Worm (Caenorhabditis elegans) whole organism, L4 larva: ENCODE measurements around the gene gtf-2H4.

Source experiments
- F26F4.8 ChIP-seq: fragments of 200-800 bp; sonication (Bioruptor generic); conservative IDR thresholded peaks from 2 replicates; pipeline ENCODE4 v1.3.6; 2022; ENCODE audit warnings: missing genetic modification characterization, missing compliant biosample characterization
- F49E8.2 ChIP-seq: sonication (generic microtip); optimal IDR thresholded peaks from 2 replicates; lab custom pipeline; 2016; ENCODE audit warnings: missing compliant biosample characterization, mild to moderate bottlenecking, missing genetic modification characterization, borderline replicate concordance
- T26A8.4 ChIP-seq: fragments of 200-800 bp; sonication (Bioruptor generic); IDR thresholded peaks from 2 replicates; pipeline ENCODE4 v1.3.6; 2022; ENCODE audit warnings: missing genetic modification characterization, missing compliant biosample characterization
- Y105C5A.15 ChIP-seq: fragments of 200-800 bp; sonication (Bioruptor generic); IDR thresholded peaks from 2 replicates; pipeline ENCODE4 v1.3.6; 2022; ENCODE audit warnings: missing genetic modification characterization, missing compliant biosample characterization
- ZK337.2 ChIP-seq: fragments of 200-800 bp; sonication (Bioruptor generic); IDR thresholded peaks from 2 replicates; pipeline ENCODE4 v1.3.6; 2022; ENCODE audit warnings: missing genetic modification reagents, missing genetic modification characterization, missing compliant biosample characterization
- ZK546.5 ChIP-seq, 2 experiments: sonication (generic microtip); optimal IDR thresholded peaks; 2 replicates each; lab custom pipeline; 2017; ENCODE audit warnings: missing biosample characterization in 2 of 2, missing genetic modification characterization in 2 of 2
- aha-1 ChIP-seq: fragments of 150-350 bp; peaks from one replicate; lab custom pipeline; 2014; ENCODE audit warnings: missing biosample characterization, missing genetic modification characterization
- aly-2 ChIP-seq: sonication (generic microtip); optimal IDR thresholded peaks from 2 replicates; lab custom pipeline; 2018; ENCODE audit warnings: missing biosample characterization, missing genetic modification characterization
- ama-1 ChIP-seq: fragments of 150-350 bp; optimal IDR thresholded peaks from 2 replicates; lab custom pipeline; 2014; ENCODE audit warnings: inconsistent platforms, mixed read lengths
- ceh-28 ChIP-seq: fragments of 150-350 bp; optimal IDR thresholded peaks from 2 replicates; lab custom pipeline; 2014; ENCODE audit warnings: missing biosample characterization, missing genetic modification reagents, missing genetic modification characterization
- ceh-44 ChIP-seq: fragments of 200-800 bp; sonication (Bioruptor generic); IDR thresholded peaks from 2 replicates; pipeline ENCODE4 v1.3.6; 2022; ENCODE audit warnings: missing genetic modification reagents, missing genetic modification characterization, missing compliant biosample characterization
- ceh-62 ChIP-seq: sonication (generic microtip); optimal IDR thresholded peaks from 2 replicates; lab custom pipeline; 2017; ENCODE audit warnings: missing biosample characterization, missing genetic modification characterization
- ceh-82 ChIP-seq: sonication (generic microtip); optimal IDR thresholded peaks from 2 replicates; lab custom pipeline; 2017; ENCODE audit warnings: missing biosample characterization, missing genetic modification characterization
- daf-12 ChIP-seq: fragments of 150-350 bp; optimal IDR thresholded peaks from 2 replicates; lab custom pipeline; 2014; ENCODE audit warnings: missing biosample characterization, missing genetic modification reagents, missing genetic modification characterization
- dmd-8 ChIP-seq: fragments of 200-800 bp; sonication (Bioruptor generic); IDR thresholded peaks from 2 replicates; pipeline ENCODE4 v1.3.6; 2022; ENCODE audit warnings: missing genetic modification characterization, missing compliant biosample characterization
- duxl-1 ChIP-seq: sonication (generic microtip); optimal IDR thresholded peaks from 2 replicates; lab custom pipeline; 2016; ENCODE audit warnings: mild to moderate bottlenecking, missing genetic modification characterization, moderate library complexity, missing compliant biosample characterization; ENCODE audit not compliant: poor library complexity
- fos-1 ChIP-seq: fragments of 150-350 bp; optimal IDR thresholded peaks from 2 replicates; lab custom pipeline; 2014; ENCODE audit warnings: missing biosample characterization, missing genetic modification characterization
- hlh-11 ChIP-seq: fragments of 200-800 bp; sonication (Bioruptor generic); optimal IDR thresholded peaks from 2 replicates; lab custom pipeline; 2018; ENCODE audit warnings: mild to moderate bottlenecking, missing genetic modification characterization, missing compliant biosample characterization
- hlh-30 ChIP-seq: sonication (generic microtip); optimal IDR thresholded peaks from 2 replicates; lab custom pipeline; 2017; ENCODE audit warnings: antibody characterized with exemption, mild to moderate bottlenecking, missing genetic modification characterization, missing compliant biosample characterization; ENCODE audit not compliant: insufficient read depth
- lin-38 ChIP-seq: fragments of 200-800 bp; sonication (Bioruptor generic); IDR thresholded peaks from 2 replicates; pipeline ENCODE4 v1.3.6; 2022; ENCODE audit warnings: missing genetic modification reagents, missing genetic modification characterization, missing compliant biosample characterization
- lin-39 ChIP-seq: fragments of 150-350 bp; optimal IDR thresholded peaks from 2 replicates; lab custom pipeline; 2014; ENCODE audit warnings: missing biosample characterization, missing genetic modification reagents, missing genetic modification characterization
- lsy-2 ChIP-seq, 2 experiments: fragments of 150-350 bp in 1 of 2; sonication (generic microtip) in 1 of 2; optimal IDR thresholded peaks; 2 replicates each; lab custom pipeline; 2014 to 2017; ENCODE audit warnings: missing biosample characterization in 2 of 2, missing genetic modification characterization in 2 of 2
- madf-5 ChIP-seq, 2 experiments: fragments of 200-800 bp; sonication (Bioruptor generic); IDR thresholded peaks; 2 replicates each; pipeline ENCODE4 v1.3.6; 2022; ENCODE audit warnings: missing compliant biosample characterization in 2 of 2, missing genetic modification characterization in 2 of 2
- mdl-1 ChIP-seq, 2 experiments: fragments of 150-350 bp in 1 of 2; sonication (generic microtip) in 1 of 2; optimal IDR thresholded peaks; 2 replicates each; lab custom pipeline; 2014 to 2017; ENCODE audit warnings: missing biosample characterization in 2 of 2, missing genetic modification characterization in 2 of 2
- mdt-29 ChIP-seq: fragments of 200-800 bp; sonication (Bioruptor generic); IDR thresholded peaks from 2 replicates; pipeline ENCODE4 v1.3.6; 2022; ENCODE audit warnings: missing genetic modification reagents, missing genetic modification characterization, missing compliant biosample characterization
- mxl-3 ChIP-seq: fragments of 200-800 bp; sonication (Bioruptor generic); optimal IDR thresholded peaks from 2 replicates; lab custom pipeline; 2018; ENCODE audit warnings: mild to moderate bottlenecking, missing genetic modification characterization, missing compliant biosample characterization
- nhr-102 ChIP-seq: sonication (generic microtip); optimal IDR thresholded peaks from 2 replicates; lab custom pipeline; 2016; ENCODE audit warnings: mild to moderate bottlenecking, missing genetic modification characterization, moderate library complexity, missing compliant biosample characterization
- nhr-41 ChIP-seq: fragments of 200-800 bp; sonication (Bioruptor generic); IDR thresholded peaks from 2 replicates; pipeline ENCODE4 v1.3.6; 2022; ENCODE audit warnings: missing genetic modification reagents, missing genetic modification characterization, missing compliant biosample characterization
- nhr-42 ChIP-seq: fragments of 200-800 bp; sonication (Bioruptor generic); IDR thresholded peaks from 2 replicates; pipeline ENCODE4 v1.3.6; 2022; ENCODE audit warnings: missing genetic modification characterization, missing compliant biosample characterization
- nhr-48 ChIP-seq: sonication (generic microtip); optimal IDR thresholded peaks from 2 replicates; lab custom pipeline; 2016; ENCODE audit warnings: mild to moderate bottlenecking, missing genetic modification characterization, missing compliant biosample characterization
- pha-4 ChIP-seq, 2 experiments: fragments of 150-350 bp in 1 of 2; fragments of 200-800 bp in 1 of 2; sonication (Bioruptor generic) in 1 of 2; IDR thresholded peaks in 1 of 2; optimal IDR thresholded peaks in 1 of 2; 2 replicates each; pipeline versions ENCODE4 v1.3.6 to Lab custom; 2014 to 2022; ENCODE audit warnings: missing genetic modification characterization in 2 of 2, missing genetic modification reagents in 2 of 2, missing biosample characterization in 1 of 2, missing compliant biosample characterization in 1 of 2
- php-3 ChIP-seq: fragments of 200-800 bp; sonication (Bioruptor generic); IDR thresholded peaks from 2 replicates; pipeline ENCODE4 v1.3.6; 2022; ENCODE audit warnings: missing genetic modification reagents, missing genetic modification characterization, missing compliant biosample characterization
- pqm-1 ChIP-seq: sonication (generic microtip); optimal IDR thresholded peaks from 2 replicates; lab custom pipeline; 2017; ENCODE audit warnings: missing biosample characterization, missing genetic modification characterization
- set-16 ChIP-seq: fragments of 200-800 bp; sonication (Bioruptor generic); IDR thresholded peaks from 2 replicates; pipeline ENCODE4 v1.3.6; 2022; ENCODE audit warnings: missing genetic modification reagents, missing genetic modification characterization, missing compliant biosample characterization
- skn-1 ChIP-seq: fragments of 150-350 bp; optimal IDR thresholded peaks from 2 replicates; lab custom pipeline; 2014; ENCODE audit warnings: missing biosample characterization, missing genetic modification characterization
- snpc-1.2 ChIP-seq: fragments of 200-800 bp; sonication (Bioruptor generic); IDR thresholded peaks from 2 replicates; pipeline ENCODE4 v1.3.6; 2022; ENCODE audit warnings: missing genetic modification reagents, missing genetic modification characterization, missing compliant biosample characterization
- snpc-4 ChIP-seq: fragments of 150-350 bp; optimal IDR thresholded peaks from 2 replicates; lab custom pipeline; 2014; ENCODE audit warnings: missing biosample characterization, missing genetic modification characterization
- tag-97 ChIP-seq: fragments of 200-800 bp; sonication (Bioruptor generic); IDR thresholded peaks from 2 replicates; pipeline ENCODE4 v1.3.6; 2022; ENCODE audit warnings: missing genetic modification characterization, missing compliant biosample characterization
- unc-39 ChIP-seq: sonication (generic microtip); optimal IDR thresholded peaks from 2 replicates; lab custom pipeline; 2017; ENCODE audit warnings: missing biosample characterization, missing genetic modification characterization
- unc-62 ChIP-seq, 3 experiments: fragments of 150-350 bp in 1 of 3; sonication (generic microtip); optimal IDR thresholded peaks in 2 of 3; peaks in 1 of 3; 1 replicate in 1 of 3; 2 replicates in 2 of 3; lab custom pipeline; 2014 to 2017; ENCODE audit warnings: missing biosample characterization in 3 of 3, missing genetic modification characterization in 3 of 3, missing genetic modification reagents in 3 of 3, missing genotype in 1 of 3
- zag-1 ChIP-seq: fragments of 150-350 bp; optimal IDR thresholded peaks from 2 replicates; lab custom pipeline; 2014; ENCODE audit warnings: missing biosample characterization, missing genetic modification characterization
- zfp-2 ChIP-seq: sonication (generic microtip); optimal IDR thresholded peaks from 2 replicates; lab custom pipeline; 2016; ENCODE audit warnings: mild to moderate bottlenecking, missing genetic modification characterization, missing compliant biosample characterization
- zfp-3 ChIP-seq: fragments of 200-800 bp; sonication (Bioruptor generic); conservative IDR thresholded peaks from 2 replicates; pipeline ENCODE4 v1.3.6; 2022; ENCODE audit warnings: missing genetic modification reagents, missing genetic modification characterization, missing compliant biosample characterization
- zip-2 ChIP-seq: fragments of 150-350 bp; optimal IDR thresholded peaks from 2 replicates; lab custom pipeline; 2014; ENCODE audit warnings: missing biosample characterization, missing genetic modification characterization
- ztf-11 ChIP-seq: fragments of 150-350 bp; optimal IDR thresholded peaks from 2 replicates; lab custom pipeline; 2014; ENCODE audit warnings: missing biosample characterization, missing genetic modification characterization
- ztf-7 ChIP-seq: fragments of 150-350 bp; optimal IDR thresholded peaks from 2 replicates; lab custom pipeline; 2014; ENCODE audit warnings: missing biosample characterization, missing genetic modification characterization

The gtf-2H4 gene

ce11 chrIV:15475829-15476228, 22.8 kb upstream of the gtf-2H4 start:
- TF ChIP-seq ceh-28 (tag; lab: Kevin White, UChicago), result peak; percentile 58
- no peak for TF ChIP-seq snpc-4 (tag; lab: Kevin White, UChicago)
- TF ChIP-seq tag-97 (GFP tag; lab: Robert Waterston, UW), result no peak
- no peak for TF ChIP-seq aly-2 (tag; lab: Kevin White, UChicago)
- no peak for TF ChIP-seq set-16
- no peak for TF ChIP-seq pha-4 (GFP tag; IDR thresholded peaks at IDR 0.05; lab: Robert Waterston, UW)
- TF ChIP-seq pha-4 (tag; optimal IDR thresholded peaks at IDR 0.05; lab: Kevin White, UChicago), result no peak
- TF ChIP-seq aha-1 (tag; lab: Kevin White, UChicago), result peak; percentile 12
- TF ChIP-seq nhr-48 (tag; lab: Kevin White, UChicago), result no peak
- no peak for TF ChIP-seq F26F4.8
- no peak for TF ChIP-seq zfp-2
- no peak for TF ChIP-seq zfp-3 (GFP tag; lab: Robert Waterston, UW)
- TF ChIP-seq ceh-82 (tag; lab: Kevin White, UChicago), result no peak

DNA sequence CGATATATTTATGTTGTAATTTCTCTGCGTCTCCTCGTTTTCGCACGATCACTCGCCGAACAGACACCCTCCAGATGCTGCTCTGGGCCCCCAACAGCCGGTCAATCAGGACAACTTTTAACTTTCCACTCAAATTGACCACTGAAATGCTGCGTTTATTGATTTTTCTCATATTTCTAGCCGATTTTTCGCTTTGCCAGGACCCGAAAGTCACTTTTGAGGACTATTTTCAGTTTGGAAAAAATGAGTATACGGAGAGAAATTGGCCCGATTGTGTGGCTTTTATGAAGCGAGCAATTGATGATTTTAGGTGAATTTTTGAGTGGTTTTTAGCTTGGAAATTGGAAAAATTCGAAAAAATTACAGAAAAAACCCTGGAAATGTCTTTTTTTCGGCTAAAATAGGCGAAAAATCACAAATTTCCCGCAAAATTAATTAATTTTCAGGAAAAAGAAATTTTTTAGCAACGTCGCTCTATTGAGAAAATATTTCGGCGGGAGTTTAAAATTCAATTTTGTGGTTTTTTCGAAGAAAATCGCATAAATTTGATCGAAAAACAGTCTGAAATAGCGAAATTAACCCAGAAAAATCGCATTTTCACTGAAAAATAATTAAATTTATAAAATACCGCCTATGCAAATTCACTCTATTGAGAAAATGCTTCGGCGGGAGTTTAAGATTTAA, 20.7 kb upstream of the gtf-2H4 start, which contains the start of gene Y73F8A.26:
Gene Y73F8A.26 (plus strand): TSS at position 73 of the 684 bp plus-strand sequence.
- TF ChIP-seq lsy-2 (tag; optimal IDR thresholded peaks at IDR 0.05; lab: Kevin White, UChicago), result peak in 1 of 2 experiments; percentile 0
- TF ChIP-seq nhr-42 (GFP tag; lab: Robert Waterston, UW), result no peak
- no peak for TF ChIP-seq skn-1 (tag; lab: Kevin White, UChicago)
- no peak for TF ChIP-seq T26A8.4 (GFP tag; lab: Robert Waterston, UW)
- TF ChIP-seq ama-1, result peak; percentile 57
- 0 out of 2 replicates have a peak, but pooled peaks have one; percentile 72 for TF ChIP-seq Y105C5A.15
- TF ChIP-seq snpc-1.2 (GFP tag; lab: Robert Waterston, UW), result peak; percentile 51; the same call in 1 of the 2 replicates
- peak; percentile 43 for TF ChIP-seq duxl-1 (tag; lab: Kevin White, UChicago)
- no peak for TF ChIP-seq ztf-7
- no peak for TF ChIP-seq ceh-62 (tag; lab: Kevin White, UChicago)
- peak; percentile 74 for TF ChIP-seq lin-38
- no peak for TF ChIP-seq nhr-102 (tag; lab: Kevin White, UChicago)
- no peak for TF ChIP-seq hlh-30 (tag; lab: Kevin White, UChicago)
- TF ChIP-seq F49E8.2 (tag; lab: Kevin White, UChicago), result peak; percentile 39
- peak; percentile 98 for TF ChIP-seq aha-1 (tag; lab: Kevin White, UChicago)
- no peak for TF ChIP-seq ZK546.5 (tag; optimal IDR thresholded peaks at IDR 0.05; lab: Kevin White, UChicago)
- no peak for TF ChIP-seq hlh-11 (tag; lab: Kevin White, UChicago)

ce11 chrIV:15472387-15472859, 19.4 kb upstream of the gtf-2H4 start, which contains the start of gene Y73F8A.27:
TSS of gene Y73F8A.27 (plus strand) at chrIV:15472809.
- no peak for TF ChIP-seq nhr-41 (GFP tag; lab: Robert Waterston, UW)
- TF ChIP-seq php-3 (GFP tag; lab: Robert Waterston, UW), result peak; percentile 79; the same call in 1 of the 2 replicates
- TF ChIP-seq lsy-2 (tag; optimal IDR thresholded peaks at IDR 0.05; lab: Kevin White, UChicago), result peak; percentile 82 to 96
- no peak for TF ChIP-seq fos-1 (tag; lab: Kevin White, UChicago)
- no peak for TF ChIP-seq zag-1 (tag; lab: Kevin White, UChicago)
- no peak for TF ChIP-seq F26F4.8
- TF ChIP-seq daf-12 (tag; lab: Kevin White, UChicago), result no peak
- TF ChIP-seq ceh-44 (GFP tag; lab: Robert Waterston, UW), result peak; percentile 19; the same call in 1 of the 2 replicates
- peak in 1 of 2 experiments; percentile 14 for TF ChIP-seq mdl-1 (tag; optimal IDR thresholded peaks at IDR 0.05; lab: Kevin White, UChicago)
- TF ChIP-seq dmd-8 (GFP tag; lab: Robert Waterston, UW), result no peak
- peak; percentile 23 for TF ChIP-seq pqm-1 (tag; lab: Kevin White, UChicago)
- TF ChIP-seq lin-39 (tag; lab: Kevin White, UChicago), result no peak
- TF ChIP-seq zip-2, result peak; percentile 37
- TF ChIP-seq ztf-11, result no peak
- no peak for TF ChIP-seq madf-5 (GFP tag; IDR thresholded peaks at IDR 0.05; lab: Robert Waterston, UW)
- TF ChIP-seq unc-62 (GFP tag; optimal IDR thresholded peaks at IDR 0.05 in 1 of 2; lab: Kevin White, UChicago), result peak in 1 of 2 experiments; percentile 93
- TF ChIP-seq unc-62 (tag; optimal IDR thresholded peaks at IDR 0.05; lab: Kevin White, UChicago), result no peak
- TF ChIP-seq ZK337.2 (GFP tag; lab: Robert Waterston, UW), result no peak
- TF ChIP-seq mdt-29 (GFP tag; lab: Robert Waterston, UW), result peak; percentile 89
- TF ChIP-seq unc-39, result no peak
- peak; percentile 95 for TF ChIP-seq T26A8.4 (GFP tag; lab: Robert Waterston, UW)
- TF ChIP-seq mxl-3 (GFP tag; lab: Kevin White, UChicago), result no peak
- TF ChIP-seq ZK546.5 (tag; optimal IDR thresholded peaks at IDR 0.05; lab: Kevin White, UChicago), result no peak
- no peak for TF ChIP-seq skn-1 (tag; lab: Kevin White, UChicago)
- peak; percentile 47 for TF ChIP-seq ama-1
- TF ChIP-seq Y105C5A.15, result no peak
- peak; percentile 99 for TF ChIP-seq aha-1 (tag; lab: Kevin White, UChicago)
